Fruit fly (Drosophila melanogaster) whole organism, embryonic: Measurements from ENCODE around the gene Dup99B.

Experiments
- Abd-B ChIP-seq: fragments of 200-800 bp; sonication (Bioruptor generic); optimal IDR thresholded peaks from 2 replicates; lab custom pipeline; 2018; ENCODE audit warnings: missing biosample characterization, mild to moderate bottlenecking, missing genetic modification characterization, moderate library complexity
- Antp ChIP-seq: fragments of 200-800 bp; sonication (Bioruptor generic); optimal IDR thresholded peaks from 3 replicates; lab custom pipeline; 2016; ENCODE audit warnings: missing biosample characterization, missing genetic modification characterization
- Atf-2 ChIP-seq: fragments of 200-800 bp; sonication (Bioruptor generic); optimal IDR thresholded peaks from 2 replicates; lab custom pipeline; 2016; ENCODE audit warnings: missing biosample characterization, missing genetic modification characterization
- CG10543 ChIP-seq: fragments of 200-800 bp; sonication (Bioruptor generic); optimal IDR thresholded peaks from 3 replicates; lab custom pipeline; 2017; ENCODE audit warnings: missing biosample characterization, mild to moderate bottlenecking, missing genetic modification characterization, moderate library complexity
- CG11723 ChIP-seq: fragments of 200-800 bp; sonication (Bioruptor generic); optimal IDR thresholded peaks from 2 replicates; lab custom pipeline; 2017; ENCODE audit warnings: missing biosample characterization, mild to moderate bottlenecking, missing genetic modification characterization
- CG14667 ChIP-seq: fragments of 200-800 bp; sonication (Bioruptor generic); IDR thresholded peaks from 2 replicates; pipeline ENCODE4 v1.3.6; 2022; ENCODE audit warnings: missing biosample characterization, missing genetic modification characterization
- CG15479 ChIP-seq: fragments of 200-800 bp; sonication (Bioruptor generic); optimal IDR thresholded peaks from 3 replicates; lab custom pipeline; 2019; ENCODE audit warnings: missing biosample characterization, mild to moderate bottlenecking, missing genetic modification characterization, moderate library complexity
- CG17385 ChIP-seq: fragments of 200-800 bp; sonication (Bioruptor generic); optimal IDR thresholded peaks from 3 replicates; lab custom pipeline; 2018; ENCODE audit warnings: missing biosample characterization, mild to moderate bottlenecking, missing genetic modification characterization
- CG30403 ChIP-seq: fragments of 200-800 bp; sonication (Bioruptor generic); optimal IDR thresholded peaks from 3 replicates; lab custom pipeline; 2016; ENCODE audit warnings: missing biosample characterization, missing genetic modification characterization
- CG33213 ChIP-seq: fragments of 200-800 bp; sonication (Bioruptor generic); optimal IDR thresholded peaks from 3 replicates; lab custom pipeline; 2016; ENCODE audit warnings: missing biosample characterization, missing genetic modification characterization
- CG34376 ChIP-seq: fragments of 200-800 bp; sonication (Bioruptor generic); optimal IDR thresholded peaks from 2 replicates; lab custom pipeline; 2018; ENCODE audit warnings: missing biosample characterization, mild to moderate bottlenecking, missing genetic modification characterization
- CG34422 ChIP-seq: fragments of 200-800 bp; sonication (Bioruptor generic); IDR thresholded peaks from 3 replicates; pipeline ENCODE4 v1.3.6; 2022; ENCODE audit warnings: missing biosample characterization, missing genetic modification characterization
- CG7271 ChIP-seq: fragments of 200-800 bp; sonication (Bioruptor generic); optimal IDR thresholded peaks from 2 replicates; lab custom pipeline; 2018; ENCODE audit warnings: missing biosample characterization, mild to moderate bottlenecking, missing genetic modification characterization, moderate library complexity
- CG7987 ChIP-seq: fragments of 200-800 bp; sonication (Bioruptor generic); optimal IDR thresholded peaks from 2 replicates; lab custom pipeline; 2018; ENCODE audit warnings: missing biosample characterization, mild to moderate bottlenecking, missing genetic modification characterization, moderate library complexity
- CG9817 ChIP-seq: fragments of 200-800 bp; sonication (Bioruptor generic); optimal IDR thresholded peaks from 2 replicates; lab custom pipeline; 2018; ENCODE audit warnings: missing biosample characterization, mild to moderate bottlenecking, missing genetic modification characterization, moderate library complexity
- CTCF ChIP-seq: fragments of 200-800 bp; sonication (Bioruptor generic); optimal IDR thresholded peaks from 2 replicates; lab custom pipeline; 2017; ENCODE audit warnings: missing biosample characterization, mild to moderate bottlenecking, missing genetic modification characterization, moderate library complexity
- Camta ChIP-seq: fragments of 200-800 bp; sonication (Bioruptor generic); optimal IDR thresholded peaks from 2 replicates; lab custom pipeline; 2016; ENCODE audit warnings: missing biosample characterization, missing genetic modification characterization
- Dip3 ChIP-seq: fragments of 200-800 bp; sonication (Bioruptor generic); optimal IDR thresholded peaks from 3 replicates; lab custom pipeline; 2016; ENCODE audit warnings: missing biosample characterization, missing genetic modification characterization
- H15 ChIP-seq: fragments of 200-800 bp; sonication (Bioruptor generic); IDR thresholded peaks from 3 replicates; pipeline ENCODE4 v1.3.6; 2022; ENCODE audit warnings: missing biosample characterization, missing genetic modification characterization
- HLH4C ChIP-seq: fragments of 200-800 bp; sonication (Bioruptor generic); IDR thresholded peaks from 3 replicates; pipeline ENCODE4 v1.3.6; 2022; ENCODE audit warnings: missing biosample characterization, missing genetic modification characterization; ENCODE audit not compliant: partially characterized antibody
- NC2β ChIP-seq: fragments of 200-800 bp; sonication (Bioruptor generic); optimal IDR thresholded peaks from 2 replicates; lab custom pipeline; 2016; ENCODE audit warnings: missing biosample characterization, missing genetic modification characterization
- NFAT ChIP-seq: fragments of 200-800 bp; sonication (Bioruptor generic); IDR thresholded peaks from 2 replicates; pipeline ENCODE4 v1.3.6; 2022; ENCODE audit warnings: missing biosample characterization, missing genetic modification characterization
- NK7.1 ChIP-seq: fragments of 200-800 bp; sonication (Bioruptor generic); optimal IDR thresholded peaks from 3 replicates; lab custom pipeline; 2016; ENCODE audit warnings: missing biosample characterization, missing genetic modification characterization
- Nf-YB ChIP-seq: fragments of 200-800 bp; sonication (Bioruptor generic); optimal IDR thresholded peaks from 3 replicates; lab custom pipeline; 2019; ENCODE audit warnings: missing biosample characterization, mild to moderate bottlenecking, missing genetic modification characterization, moderate library complexity
- Nf-YC ChIP-seq: fragments of 200-800 bp; optimal IDR thresholded peaks from 3 replicates; lab custom pipeline; 2019; ENCODE audit warnings: missing biosample characterization, mild to moderate bottlenecking, missing genetic modification characterization, moderate library complexity
- Oaz ChIP-seq: fragments of 200-800 bp; sonication (Bioruptor generic); IDR thresholded peaks from 2 replicates; pipeline ENCODE4 v1.3.6; 2022; ENCODE audit warnings: missing biosample characterization, missing genetic modification characterization
- Pdp1 ChIP-seq, 2 experiments: fragments of 200-800 bp; sonication (Bioruptor generic); optimal IDR thresholded peaks; 3 replicates each; lab custom pipeline; 2016; ENCODE audit warnings: missing biosample characterization in 2 of 2, missing genetic modification characterization in 2 of 2, mild to moderate bottlenecking in 1 of 2, moderate library complexity in 1 of 2
- Ptx1 ChIP-seq: fragments of 200-800 bp; sonication (Bioruptor generic); IDR thresholded peaks from 2 replicates; pipeline ENCODE4 v1.3.6; 2022; ENCODE audit warnings: missing biosample characterization, missing genetic modification characterization
- Side ChIP-seq: fragments of 200-800 bp; sonication (Bioruptor generic); optimal IDR thresholded peaks from 2 replicates; lab custom pipeline; 2016; ENCODE audit warnings: missing biosample characterization, missing genetic modification characterization
- Sry-β ChIP-seq: fragments of 200-800 bp; sonication (Bioruptor generic); optimal IDR thresholded peaks from 2 replicates; lab custom pipeline; 2018; ENCODE audit warnings: missing biosample characterization, mild to moderate bottlenecking, missing genetic modification characterization, moderate library complexity
- Trl ChIP-seq, 3 experiments: fragments of >200 bp in 2 of 3; fragments of 200-800 bp in 1 of 3; sonication (Bioruptor generic) in 1 of 3; optimal IDR thresholded peaks; 2 replicates in 1 of 3; 3 replicates in 2 of 3; lab custom pipeline; 2016 to 2017; ENCODE audit warnings: missing biosample characterization in 1 of 3, missing genetic modification characterization in 1 of 3
- al ChIP-seq: fragments of 200-800 bp; sonication (Bioruptor generic); IDR thresholded peaks from 2 replicates; pipeline ENCODE4 v1.3.6; 2022; ENCODE audit warnings: missing biosample characterization, missing genetic modification characterization
- cas ChIP-seq: fragments of 200-800 bp; sonication (Bioruptor generic); IDR thresholded peaks from 2 replicates; pipeline ENCODE4 v1.3.6; 2022; ENCODE audit warnings: missing biosample characterization, missing genetic modification characterization
- cg ChIP-seq: fragments of 200-800 bp; sonication (Bioruptor generic); optimal IDR thresholded peaks from 3 replicates; lab custom pipeline; 2019; ENCODE audit warnings: missing biosample characterization, mild to moderate bottlenecking, missing genetic modification characterization, moderate library complexity
- chinmo ChIP-seq: fragments of 200-800 bp; sonication (Bioruptor generic); IDR thresholded peaks from 4 replicates; pipeline ENCODE4 v1.3.6; 2022; ENCODE audit warnings: missing biosample characterization, missing genetic modification characterization; ENCODE audit not compliant: partially characterized antibody
- crc ChIP-seq: fragments of 200-800 bp; sonication (Bioruptor generic); optimal IDR thresholded peaks from 2 replicates; lab custom pipeline; 2016; ENCODE audit warnings: missing biosample characterization, missing genetic modification characterization
- esg ChIP-seq: fragments of 200-800 bp; sonication (Bioruptor generic); conservative IDR thresholded peaks from 2 replicates; pipeline ENCODE4 v1.3.6; 2022; ENCODE audit warnings: missing biosample characterization, missing genetic modification characterization
- eve ChIP-seq, 2 experiments: fragments of >200 bp; optimal IDR thresholded peaks; 2 replicates each; lab custom pipeline; 2017; ENCODE audit warnings: missing biosample characterization in 2 of 2, missing genetic modification characterization in 2 of 2
- fd96Cb ChIP-seq: fragments of 200-800 bp; sonication (Bioruptor generic); optimal IDR thresholded peaks from 2 replicates; lab custom pipeline; 2018; ENCODE audit warnings: missing biosample characterization, mild to moderate bottlenecking, missing genetic modification characterization, moderate library complexity
- kay ChIP-seq: fragments of 200-800 bp; sonication (Bioruptor generic); optimal IDR thresholded peaks from 2 replicates; lab custom pipeline; 2016; ENCODE audit warnings: missing biosample characterization, missing genetic modification characterization
- knrl ChIP-seq: fragments of 200-800 bp; sonication (Bioruptor generic); IDR thresholded peaks from 3 replicates; pipeline ENCODE4 v1.3.6; 2022; ENCODE audit warnings: missing biosample characterization, missing genetic modification characterization; ENCODE audit not compliant: partially characterized antibody
- nerfin-1 ChIP-seq: fragments of 200-800 bp; sonication (Bioruptor generic); optimal IDR thresholded peaks from 3 replicates; lab custom pipeline; 2019; ENCODE audit warnings: missing biosample characterization, mild to moderate bottlenecking, missing genetic modification characterization, moderate library complexity
- peb ChIP-seq: fragments of 200-800 bp; sonication (Bioruptor generic); IDR thresholded peaks from 2 replicates; pipeline ENCODE4 v1.3.6; 2022; ENCODE audit warnings: missing biosample characterization, missing genetic modification characterization
- phol ChIP-seq: fragments of 200-800 bp; sonication (Bioruptor generic); optimal IDR thresholded peaks from 3 replicates; lab custom pipeline; 2018; ENCODE audit warnings: missing biosample characterization, mild to moderate bottlenecking, missing genetic modification characterization, moderate library complexity
- sc ChIP-seq, 3 experiments: fragments of >200 bp in 2 of 3; fragments of 200-800 bp in 1 of 3; sonication (Bioruptor generic) in 1 of 3; optimal IDR thresholded peaks; 2 replicates in 2 of 3; 3 replicates in 1 of 3; lab custom pipeline; 2017; ENCODE audit warnings: mild to moderate bottlenecking in 1 of 3, missing biosample characterization in 1 of 3, missing genetic modification characterization in 1 of 3, missing genetic modification reagents in 1 of 3
- sens ChIP-seq: fragments of 200-800 bp; sonication (Bioruptor generic); peaks from one replicate; lab custom pipeline; 2016; ENCODE audit warnings: missing biosample characterization, missing genetic modification characterization
- sima ChIP-seq: fragments of 200-800 bp; sonication (Bioruptor generic); optimal IDR thresholded peaks from 2 replicates; lab custom pipeline; 2016; ENCODE audit warnings: missing biosample characterization, missing genetic modification characterization
- toy ChIP-seq: fragments of 200-800 bp; sonication (Bioruptor generic); IDR thresholded peaks from 2 replicates; pipeline ENCODE4 v1.3.6; 2022; ENCODE audit warnings: missing biosample characterization, missing genetic modification characterization
- vvl ChIP-seq: fragments of 200-800 bp; sonication (Bioruptor generic); IDR thresholded peaks from 2 replicates; pipeline ENCODE4 v1.3.6; 2022; ENCODE audit warnings: missing biosample characterization, missing genetic modification characterization
- zen ChIP-seq: fragments of 200-800 bp; sonication (Bioruptor generic); optimal IDR thresholded peaks from 3 replicates; lab custom pipeline; 2018; ENCODE audit warnings: missing biosample characterization, mild to moderate bottlenecking, missing genetic modification characterization, moderate library complexity

The Dup99B gene

DNA sequence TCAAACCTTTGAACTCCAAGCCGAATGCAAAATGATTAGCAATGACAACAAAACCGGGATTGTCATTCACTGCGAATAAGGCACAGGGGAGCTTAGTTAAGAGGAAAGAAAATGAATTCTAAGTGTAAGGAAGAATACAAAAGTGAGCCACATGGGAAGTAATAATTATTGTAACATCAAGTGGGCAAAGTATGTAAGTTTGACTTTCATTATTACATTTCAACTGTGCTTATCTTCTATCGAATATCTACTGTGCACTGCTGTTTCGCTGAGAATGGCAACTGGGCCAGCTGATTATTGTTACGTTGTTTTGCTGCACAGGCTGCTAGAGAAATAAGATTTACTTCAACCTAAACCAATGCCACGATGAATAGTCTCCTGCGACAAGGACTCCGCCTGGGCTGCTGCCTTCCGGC, 21.5 kb upstream of the Dup99B start, which contains the start of the genes CG7601 and CIA30 (continued):
- 0 out of 3 replicates have a peak, but pooled peaks have one; percentile 41 for TF ChIP-seq knrl (GFP tag; lab: Robert Waterston, UW)
- peak; percentile 100 for TF ChIP-seq CG14667 (GFP tag; lab: Robert Waterston, UW)
- TF ChIP-seq CG7271 = peak; percentile 96
- peak; percentile 100 for TF ChIP-seq Oaz
- no peak for TF ChIP-seq cg (GFP tag; lab: Kevin White, UChicago)
- TF ChIP-seq CG10543 (GFP tag; lab: Kevin White, UChicago) = peak; percentile 98
- TF ChIP-seq Ptx1 (GFP tag; lab: Robert Waterston, UW) = peak; percentile 100
- peak; percentile 99 for TF ChIP-seq Side
- peak; percentile 99 for TF ChIP-seq CG9817 (tag; lab: Kevin White, UChicago)
- peak; percentile 99 for TF ChIP-seq CG33213 (GFP tag; lab: Kevin White, UChicago)
- TF ChIP-seq esg (GFP tag; lab: Robert Waterston, UW) = peak; percentile 100
- peak; percentile 99 for TF ChIP-seq Pdp1 (GFP tag; optimal IDR thresholded peaks at IDR 0.05; lab: Kevin White, UChicago)
- TF ChIP-seq CTCF (GFP tag; lab: Kevin White, UChicago) = peak; percentile 63
- peak; percentile 96 for TF ChIP-seq NC2β (GFP tag; lab: Kevin White, UChicago)
- peak; percentile 100 for TF ChIP-seq NFAT
- TF ChIP-seq phol (tag; lab: Kevin White, UChicago) = peak; percentile 98
- no peak for TF ChIP-seq sc (optimal IDR thresholded peaks at IDR 0.05; lab: Kevin White, UChicago)
- peak; percentile 91 for TF ChIP-seq sc (GFP tag; optimal IDR thresholded peaks at IDR 0.05; lab: Kevin White, UChicago)
- TF ChIP-seq CG34422 = peak; percentile 100
- TF ChIP-seq HLH4C = no peak
- peak; percentile 100 for TF ChIP-seq peb (GFP tag; lab: Robert Waterston, UW)
- peak; percentile 99 for TF ChIP-seq crc (GFP tag; lab: Kevin White, UChicago)
- peak; percentile 99 for TF ChIP-seq Antp
- peak; percentile 99 for TF ChIP-seq toy
- TF ChIP-seq CG11723 (GFP tag; lab: Kevin White, UChicago) = peak; percentile 95
- peak; percentile 28 for TF ChIP-seq CG15479 (GFP tag; lab: Kevin White, UChicago)
- 0 out of 4 replicates have a peak, but pooled peaks have one; percentile 39 for TF ChIP-seq chinmo
- TF ChIP-seq NK7.1 (GFP tag; lab: Kevin White, UChicago) = peak; percentile 98
- TF ChIP-seq Abd-B (GFP tag; lab: Kevin White, UChicago) = peak; percentile 100

dm6 chr3R:29726277-29726676, 11.1 kb upstream of the Dup99B start:
- TF ChIP-seq al (GFP tag; lab: Robert Waterston, UW) (no peak), nerfin-1 (tag; lab: Kevin White, UChicago) (no peak), cas (GFP tag; lab: Robert Waterston, UW) (no peak), Sry-β (no peak), vvl (GFP tag; lab: Robert Waterston, UW) (peak; percentile 38; the same call in 1 of the 2 replicates), eve (GFP tag; optimal IDR thresholded peaks at IDR 0.05; lab: Kevin White, UChicago) (no peak), Nf-YC (tag; lab: Kevin White, UChicago) (peak; percentile 75), fd96Cb (tag; lab: Kevin White, UChicago) (no peak), zen (tag; lab: Kevin White, UChicago) (peak; percentile 49), CG30403 (GFP tag; lab: Kevin White, UChicago) (no peak), Nf-YB (peak; percentile 76), Atf-2 (GFP tag; lab: Kevin White, UChicago) (no peak), CG10543 (GFP tag; lab: Kevin White, UChicago) (no peak), CG7987 (GFP tag; lab: Kevin White, UChicago) (no peak), cg (GFP tag; lab: Kevin White, UChicago) (peak; percentile 67), Dip3 (GFP tag; lab: Kevin White, UChicago) (no peak), kay (no peak), H15 (GFP tag; lab: Robert Waterston, UW) (no peak), Trl (optimal IDR thresholded peaks at IDR 0.05; lab: Kevin White, UChicago) (peak; percentile 33 to 53), Trl (GFP tag; optimal IDR thresholded peaks at IDR 0.05; lab: Kevin White, UChicago) (no peak), Camta (GFP tag; lab: Kevin White, UChicago) (no peak), chinmo (0 out of 4 replicates have a peak, but pooled peaks have one; percentile 52), sima (GFP tag; lab: Kevin White, UChicago) (no peak), sens (GFP tag; lab: Kevin White, UChicago) (peak; percentile 26), CG34376 (GFP tag; lab: Kevin White, UChicago) (no peak), CG17385 (GFP tag; lab: Kevin White, UChicago) (peak; percentile 76), sc (optimal IDR thresholded peaks at IDR 0.05; lab: Kevin White, UChicago) (no peak), sc (GFP tag; optimal IDR thresholded peaks at IDR 0.05; lab: Kevin White, UChicago) (no peak)
